Worm (Caenorhabditis elegans) whole organism, L3 larva: ENCODE results near the gene R07B1.11.

Experiments
- R02D3.7 ChIP-seq: fragments of 150-350 bp; optimal IDR thresholded peaks from 2 replicates; lab custom pipeline; 2014; ENCODE audit warnings: missing biosample characterization, missing genetic modification characterization
- ZK546.5 ChIP-seq: sonication (generic microtip); optimal IDR thresholded peaks from 2 replicates; lab custom pipeline; 2017; ENCODE audit warnings: missing biosample characterization, missing genetic modification characterization
- aly-2 ChIP-seq: fragments of 150-350 bp; optimal IDR thresholded peaks from 2 replicates; lab custom pipeline; 2014; ENCODE audit warnings: missing biosample characterization, missing genetic modification characterization
- ama-1 ChIP-seq: fragments of 150-350 bp; optimal IDR thresholded peaks from 2 replicates; lab custom pipeline; 2018
- ceh-28 ChIP-seq: fragments of 150-350 bp; optimal IDR thresholded peaks from 2 replicates; lab custom pipeline; 2014; ENCODE audit warnings: missing biosample characterization, missing genetic modification reagents, missing genetic modification characterization
- daf-12 ChIP-seq: fragments of 150-350 bp; optimal IDR thresholded peaks from 2 replicates; lab custom pipeline; 2014; ENCODE audit warnings: missing biosample characterization, missing genetic modification reagents, missing genetic modification characterization
- egl-5 ChIP-seq: fragments of 150-350 bp; optimal IDR thresholded peaks from 2 replicates; lab custom pipeline; 2017; ENCODE audit warnings: missing biosample characterization, missing genetic modification reagents, missing genetic modification characterization, inconsistent platforms
- elt-1 ChIP-seq: fragments of 150-350 bp; optimal IDR thresholded peaks from 2 replicates; lab custom pipeline; 2014; ENCODE audit warnings: missing biosample characterization, missing genetic modification characterization
- elt-2 ChIP-seq: sonication (generic microtip); optimal IDR thresholded peaks from 2 replicates; lab custom pipeline; 2016; ENCODE audit warnings: missing genetic modification reagents, mild to moderate bottlenecking, missing genetic modification characterization, missing compliant biosample characterization
- elt-3 ChIP-seq, 3 experiments: fragments of 150-350 bp in 1 of 3; sonication (generic microtip) in 2 of 3; optimal IDR thresholded peaks; 2 replicates in 2 of 3; 4 replicates in 1 of 3; lab custom pipeline; 2014 to 2017; ENCODE audit warnings: missing biosample characterization in 3 of 3, missing genetic modification characterization in 3 of 3
- fkh-10 ChIP-seq: sonication (generic microtip); optimal IDR thresholded peaks from 2 replicates; lab custom pipeline; 2017; ENCODE audit warnings: missing biosample characterization, missing genetic modification reagents, missing genetic modification characterization
- hmg-11 ChIP-seq: sonication (generic microtip); optimal IDR thresholded peaks from 2 replicates; lab custom pipeline; 2016; ENCODE audit warnings: missing genetic modification characterization, missing compliant biosample characterization
- jun-1 ChIP-seq: fragments of 150-350 bp; optimal IDR thresholded peaks from 2 replicates; lab custom pipeline; 2014; ENCODE audit warnings: missing biosample characterization, missing genetic modification reagents, missing genetic modification characterization
- lin-15B ChIP-seq: fragments of 150-350 bp; optimal IDR thresholded peaks from 2 replicates; lab custom pipeline; 2014; ENCODE audit warnings: missing biosample characterization, missing genetic modification characterization
- lin-39 ChIP-seq: fragments of 150-350 bp; optimal IDR thresholded peaks from 2 replicates; lab custom pipeline; 2018; ENCODE audit warnings: missing biosample characterization, missing genetic modification reagents, missing genetic modification characterization
- mml-1 ChIP-seq: fragments of 150-350 bp; sonication (generic microtip); optimal IDR thresholded peaks from 3 replicates; lab custom pipeline; 2014; ENCODE audit warnings: missing biosample characterization, missing genetic modification characterization
- nfya-1 ChIP-seq: sonication (generic microtip); optimal IDR thresholded peaks from 2 replicates; lab custom pipeline; 2017; ENCODE audit warnings: missing genetic modification characterization, mild to moderate bottlenecking, missing compliant biosample characterization, antibody characterized with exemption, moderate library complexity; ENCODE audit not compliant: insufficient read depth
- nhr-11 ChIP-seq: fragments of 150-350 bp; optimal IDR thresholded peaks from 2 replicates; lab custom pipeline; 2014; ENCODE audit warnings: missing biosample characterization, missing genetic modification characterization
- nhr-12 ChIP-seq: fragments of 150-350 bp; optimal IDR thresholded peaks from 2 replicates; lab custom pipeline; 2014; ENCODE audit warnings: missing biosample characterization, missing genetic modification characterization
- nhr-237 ChIP-seq: fragments of 150-350 bp; optimal IDR thresholded peaks from 2 replicates; lab custom pipeline; 2014; ENCODE audit warnings: missing biosample characterization, missing genetic modification characterization
- nhr-25 ChIP-seq: sonication (generic microtip); optimal IDR thresholded peaks from 2 replicates; lab custom pipeline; 2017; ENCODE audit warnings: missing biosample characterization, missing genetic modification characterization
- nhr-28 ChIP-seq: fragments of 150-350 bp; optimal IDR thresholded peaks from 2 replicates; lab custom pipeline; 2014; ENCODE audit warnings: missing biosample characterization, missing genetic modification characterization
- nhr-43 ChIP-seq: sonication (generic microtip); optimal IDR thresholded peaks from 2 replicates; lab custom pipeline; 2016; ENCODE audit warnings: mild to moderate bottlenecking, missing genetic modification characterization, missing compliant biosample characterization; ENCODE audit not compliant: poor library complexity, severe bottlenecking
- nhr-67 ChIP-seq: fragments of 150-350 bp; optimal IDR thresholded peaks from 2 replicates; lab custom pipeline; 2014; ENCODE audit warnings: missing biosample characterization, missing genetic modification characterization
- nhr-76 ChIP-seq: fragments of 150-350 bp; sonication (generic microtip); optimal IDR thresholded peaks from 5 replicates; lab custom pipeline; 2014; ENCODE audit warnings: missing biosample characterization, missing genetic modification characterization
- nhr-77 ChIP-seq: fragments of 150-350 bp; optimal IDR thresholded peaks from 2 replicates; lab custom pipeline; 2014; ENCODE audit warnings: missing biosample characterization, missing genetic modification characterization
- sea-2 ChIP-seq: fragments of 150-350 bp; sonication (generic microtip); optimal IDR thresholded peaks from 4 replicates; lab custom pipeline; 2014; ENCODE audit warnings: missing biosample characterization, missing genetic modification reagents, missing genetic modification characterization
- skn-1 ChIP-seq: fragments of 150-350 bp; optimal IDR thresholded peaks from 2 replicates; lab custom pipeline; 2014; ENCODE audit warnings: missing biosample characterization, missing genetic modification characterization
- snpc-4 ChIP-seq: fragments of 150-350 bp; optimal IDR thresholded peaks from 2 replicates; lab custom pipeline; 2014; ENCODE audit warnings: missing biosample characterization, missing genetic modification characterization
- tbx-2 ChIP-seq: sonication (generic microtip); optimal IDR thresholded peaks from 2 replicates; lab custom pipeline; 2016; ENCODE audit warnings: mild to moderate bottlenecking, missing genetic modification characterization, missing compliant biosample characterization
- unc-39 ChIP-seq: sonication (generic microtip); optimal IDR thresholded peaks from 4 replicates; lab custom pipeline; 2017; ENCODE audit warnings: missing biosample characterization, missing genetic modification characterization
- ztf-4 ChIP-seq: fragments of 150-350 bp; optimal IDR thresholded peaks from 2 replicates; lab custom pipeline; 2014; ENCODE audit warnings: missing biosample characterization, missing genetic modification characterization

The R07B1.11 gene

DNA sequence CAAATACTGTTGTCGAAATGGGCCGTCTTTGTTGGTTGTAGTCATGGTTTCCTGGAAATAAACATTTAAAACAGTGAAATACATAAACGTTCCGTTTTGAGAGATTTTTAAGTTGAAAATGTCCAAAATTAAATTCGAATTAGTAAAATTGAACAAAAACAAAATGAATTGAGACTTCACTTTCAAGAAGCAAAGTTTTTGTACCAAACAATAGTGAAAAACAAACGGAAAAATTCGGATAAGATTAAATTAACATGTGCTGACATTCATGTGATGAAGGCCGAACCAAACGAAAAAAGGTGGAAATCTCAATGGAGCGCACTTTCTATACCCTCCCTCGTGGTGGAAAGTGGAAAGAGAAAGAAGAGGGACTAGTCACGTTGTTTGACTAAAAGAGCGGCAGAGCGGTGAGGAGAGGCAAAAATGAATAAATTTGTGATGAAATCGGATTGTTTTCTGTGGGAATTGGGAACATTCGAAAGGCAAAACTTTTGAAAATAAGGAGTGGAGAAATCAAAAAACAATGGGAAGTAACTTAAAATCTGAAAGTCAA is 18.7 kb upstream of the R07B1.11 start, which contains the start of gene ipla-2 (continued):
- TF ChIP-seq ZK546.5 (tag; lab: Kevin White, UChicago) (no peak), nhr-28 (tag; lab: Kevin White, UChicago) (no peak), elt-2 (tag; lab: Kevin White, UChicago) (peak; percentile 41)

DNA sequence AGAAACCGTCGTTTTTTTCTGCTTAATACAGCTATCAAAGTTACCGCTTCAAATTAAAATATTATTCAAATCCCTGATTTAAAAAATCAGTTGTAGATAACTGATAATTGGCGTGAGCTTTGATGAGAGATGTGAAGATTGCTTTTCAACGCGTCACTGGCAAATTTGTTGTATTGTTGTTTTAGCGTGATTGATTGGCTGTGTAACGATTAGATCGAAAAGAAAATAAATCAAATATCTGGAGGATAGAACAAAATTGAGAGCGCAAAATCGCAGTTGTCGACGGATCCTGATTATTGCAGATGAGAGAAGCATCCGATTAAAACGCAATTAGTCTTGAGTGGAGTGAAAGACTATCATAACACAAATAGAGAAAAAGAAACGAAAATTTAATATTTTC is 15.9 kb upstream of the R07B1.11 start:
- TF ChIP-seq nhr-77 (tag; lab: Kevin White, UChicago) (no peak), unc-39 (no peak), ZK546.5 (tag; lab: Kevin White, UChicago) (no peak), nhr-67 (tag; lab: Kevin White, UChicago) (no peak), daf-12 (tag; lab: Kevin White, UChicago) (no peak), lin-39 (tag; lab: Kevin White, UChicago) (no peak), sea-2 (GFP tag; lab: Kevin White, UChicago) (no peak), nhr-43 (tag; lab: Kevin White, UChicago) (no peak), lin-15B (no peak), egl-5 (tag; lab: Kevin White, UChicago) (no peak), hmg-11 (tag; lab: Kevin White, UChicago) (no peak), nhr-25 (tag; lab: Kevin White, UChicago) (no peak), skn-1 (tag; lab: Kevin White, UChicago) (no peak), ceh-28 (tag; lab: Kevin White, UChicago) (no peak), R02D3.7 (tag; lab: Kevin White, UChicago) (no peak), nhr-76 (tag; lab: Kevin White, UChicago) (no peak), nhr-237 (tag; lab: Kevin White, UChicago) (no peak)

DNA sequence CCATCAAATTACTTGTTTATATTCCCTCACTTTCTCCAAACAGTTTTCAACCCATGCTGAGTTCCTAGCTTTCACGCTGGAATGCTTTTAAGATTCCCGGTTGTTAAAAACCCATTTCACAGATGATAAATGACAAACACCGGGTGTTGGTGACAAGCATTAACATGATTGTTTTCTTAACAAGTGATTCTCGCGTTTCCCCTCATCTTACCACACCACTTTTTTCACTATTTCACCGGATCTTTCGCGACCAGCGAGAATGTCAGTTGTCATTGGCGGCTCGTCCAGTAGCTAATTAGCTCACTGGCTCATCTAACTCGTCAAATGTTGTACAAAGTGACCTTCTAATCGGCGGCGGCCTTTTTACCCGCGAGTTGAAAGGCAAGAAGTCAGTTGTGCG is 14.6 kb upstream of the R07B1.11 start:
- TF ChIP-seq R02D3.7 (tag; lab: Kevin White, UChicago) = no peak
- no peak for TF ChIP-seq aly-2 (tag; lab: Kevin White, UChicago)
- TF ChIP-seq lin-39 (tag; lab: Kevin White, UChicago) = peak; percentile 22
- no peak for TF ChIP-seq mml-1 (tag; lab: Kevin White, UChicago)
- no peak for TF ChIP-seq nhr-28 (tag; lab: Kevin White, UChicago)
- peak; percentile 85 for TF ChIP-seq egl-5 (tag; lab: Kevin White, UChicago)
- no peak for TF ChIP-seq nhr-43 (tag; lab: Kevin White, UChicago)
- TF ChIP-seq nhr-12 (tag; lab: Kevin White, UChicago) = no peak
- TF ChIP-seq jun-1 (tag; lab: Kevin White, UChicago) = no peak
- TF ChIP-seq lin-15B = no peak
- TF ChIP-seq ztf-4 (tag; lab: Kevin White, UChicago) = no peak
- TF ChIP-seq nfya-1 = peak; percentile 25
- no peak for TF ChIP-seq elt-1 (tag; lab: Kevin White, UChicago)
- no peak for TF ChIP-seq tbx-2 (tag; lab: Kevin White, UChicago)

DNA sequence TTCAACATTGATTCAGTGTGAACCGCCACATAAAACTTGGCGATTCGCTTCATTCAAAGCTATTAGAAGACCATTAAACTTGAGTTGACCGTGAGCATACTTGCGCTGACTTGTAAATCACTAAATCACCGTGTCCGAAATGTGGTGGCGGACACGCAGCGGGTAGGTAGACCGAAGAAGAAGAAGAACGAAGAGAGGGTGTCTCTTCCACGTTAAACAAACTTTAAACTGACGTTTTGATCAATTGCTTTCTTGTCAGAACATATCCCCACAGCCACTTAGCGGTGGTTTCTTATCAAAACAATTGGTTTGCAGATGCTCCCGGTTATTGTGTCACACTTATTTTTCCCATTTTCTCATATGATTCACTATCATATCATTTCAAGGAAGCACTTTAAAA is 13.2 kb upstream of the R07B1.11 start:
- peak; percentile 16 for TF ChIP-seq egl-5 (tag; lab: Kevin White, UChicago)
- no peak for TF ChIP-seq nhr-43 (tag; lab: Kevin White, UChicago)

DNA sequence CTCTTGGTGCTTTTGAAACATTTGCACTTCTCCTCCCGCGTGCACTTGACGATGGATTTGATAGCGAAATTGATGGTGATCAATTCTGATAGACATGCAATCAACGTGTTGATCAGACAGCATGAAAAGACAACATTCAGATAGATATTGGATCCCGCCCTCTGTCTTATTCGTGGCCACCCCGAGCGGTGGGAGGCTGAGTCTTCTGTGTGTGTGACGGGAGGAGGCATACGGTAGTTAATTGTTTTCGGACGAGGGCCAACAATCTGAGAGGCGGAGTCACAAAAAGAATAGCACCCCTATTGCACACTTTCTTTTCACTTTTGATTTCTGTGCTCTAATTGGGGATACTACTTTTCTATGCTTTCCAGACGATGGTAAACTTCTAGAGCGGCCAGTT is 10.8 kb upstream of the R07B1.11 start:
- TF ChIP-seq nfya-1 = peak; percentile 26
- no peak for TF ChIP-seq fkh-10

DNA sequence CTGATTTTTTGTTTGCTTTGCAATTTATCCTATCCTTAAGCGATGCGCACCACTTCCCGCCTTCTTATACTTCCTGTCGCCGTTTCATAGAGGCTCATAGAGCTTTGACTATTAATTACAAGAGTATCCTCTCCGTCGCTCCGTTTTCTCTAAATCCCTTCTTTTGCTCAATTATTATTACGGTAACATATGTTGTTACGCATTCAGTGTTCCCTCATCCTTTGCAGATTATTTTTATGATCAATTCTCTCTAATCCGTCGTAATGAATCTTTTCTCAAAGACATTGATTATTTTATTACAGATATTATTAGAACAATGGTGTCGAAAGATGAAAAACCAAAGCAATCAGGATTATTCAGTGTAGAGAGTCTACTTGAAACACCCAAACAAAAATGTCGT is 9.7 kb upstream of the R07B1.11 start, which contains the start of gene vab-15:
Gene vab-15, plus strand, starts transcription at position 301 of the 400 bp plus-strand sequence.
- TF ChIP-seq skn-1 (tag; lab: Kevin White, UChicago) (no peak), elt-3 (tag; optimal IDR thresholded peaks at IDR 0.05; lab: Kevin White, UChicago) (no peak), aly-2 (tag; lab: Kevin White, UChicago) (no peak), elt-2 (tag; lab: Kevin White, UChicago) (no peak), R02D3.7 (tag; lab: Kevin White, UChicago) (no peak), ama-1 (lab: Kevin White, UChicago) (no peak), nhr-11 (tag; lab: Kevin White, UChicago) (no peak), nhr-76 (tag; lab: Kevin White, UChicago) (no peak), snpc-4 (tag; lab: Kevin White, UChicago) (no peak)
- TF ChIP-seq, all 47 proteins: peak for 0
